Fruit fly (Drosophila melanogaster) whole organism, prepupa: ENCODE measurements around the gene Bacc.

ENCODE experiments used
- Blimp-1 ChIP-seq: fragments of 200-800 bp; sonication (Bioruptor generic); optimal IDR thresholded peaks from 3 replicates; lab custom pipeline; 2017; ENCODE audit warnings: missing biosample characterization, missing genetic modification characterization, mild to moderate bottlenecking, moderate library complexity, missing genetic modification reagents
- CG10631 ChIP-seq: fragments of 200-800 bp; sonication (Bioruptor generic); optimal IDR thresholded peaks from 2 replicates; lab custom pipeline; 2016; ENCODE audit warnings: missing biosample characterization, missing genetic modification characterization
- CG10669 ChIP-seq: fragments of 200-800 bp; sonication (Bioruptor generic); optimal IDR thresholded peaks from 3 replicates; lab custom pipeline; 2018; ENCODE audit warnings: missing biosample characterization, mild to moderate bottlenecking, missing genetic modification characterization, moderate library complexity
- CG11762 ChIP-seq: fragments of 200-800 bp; sonication (Bioruptor generic); optimal IDR thresholded peaks from 3 replicates; lab custom pipeline; 2016; ENCODE audit warnings: missing biosample characterization, missing genetic modification characterization; ENCODE audit not compliant: insufficient read depth
- CG15336 ChIP-seq: fragments of 200-800 bp; sonication (Bioruptor generic); IDR thresholded peaks from 2 replicates; pipeline ENCODE4 v1.3.6; 2022; ENCODE audit warnings: missing biosample characterization, missing genetic modification characterization
- CG1621 ChIP-seq: fragments of 200-800 bp; sonication (Bioruptor generic); optimal IDR thresholded peaks from 3 replicates; lab custom pipeline; 2018; ENCODE audit warnings: missing biosample characterization, mild to moderate bottlenecking, missing genetic modification characterization
- CG16779 ChIP-seq: fragments of 200-800 bp; sonication (Bioruptor generic); optimal IDR thresholded peaks from 3 replicates; lab custom pipeline; 2017; ENCODE audit warnings: missing biosample characterization, mild to moderate bottlenecking, missing genetic modification characterization
- CG3032 ChIP-seq: fragments of 200-800 bp; optimal IDR thresholded peaks from 2 replicates; lab custom pipeline; 2019; ENCODE audit warnings: missing biosample characterization, mild to moderate bottlenecking, missing genetic modification characterization, moderate library complexity
- CG31627 ChIP-seq: fragments of 200-800 bp; sonication (Bioruptor generic); optimal IDR thresholded peaks from 3 replicates; lab custom pipeline; 2016; ENCODE audit warnings: missing biosample characterization, missing genetic modification characterization
- CG32006 ChIP-seq: fragments of 200-800 bp; sonication (Bioruptor generic); optimal IDR thresholded peaks from 3 replicates; lab custom pipeline; 2017; ENCODE audit warnings: missing biosample characterization, mild to moderate bottlenecking, missing genetic modification characterization
- CG34406 ChIP-seq: fragments of 200-800 bp; sonication (Bioruptor generic); optimal IDR thresholded peaks from 3 replicates; lab custom pipeline; 2016; ENCODE audit warnings: missing biosample characterization, missing genetic modification characterization
- CG3919 ChIP-seq: fragments of 200-800 bp; sonication (Bioruptor generic); optimal IDR thresholded peaks from 3 replicates; lab custom pipeline; 2016; ENCODE audit warnings: missing biosample characterization, missing genetic modification characterization
- CG4318 ChIP-seq: fragments of 200-800 bp; sonication (Bioruptor generic); optimal IDR thresholded peaks from 3 replicates; lab custom pipeline; 2017; ENCODE audit warnings: missing biosample characterization, mild to moderate bottlenecking, missing genetic modification characterization
- CG6163 ChIP-seq: fragments of 200-800 bp; sonication (Bioruptor generic); IDR thresholded peaks from 3 replicates; pipeline ENCODE4 v1.3.6; 2022; ENCODE audit warnings: missing biosample characterization, missing genetic modification characterization
- CG6276 ChIP-seq: fragments of 200-800 bp; sonication (Bioruptor generic); optimal IDR thresholded peaks from 2 replicates; lab custom pipeline; 2017; ENCODE audit warnings: missing biosample characterization, mild to moderate bottlenecking, missing genetic modification characterization
- CG6808 ChIP-seq: fragments of 200-800 bp; sonication (Bioruptor generic); optimal IDR thresholded peaks from 3 replicates; lab custom pipeline; 2017; ENCODE audit warnings: missing biosample characterization, missing genetic modification characterization, mild to moderate bottlenecking, moderate library complexity, missing genetic modification reagents
- CG6854 ChIP-seq: fragments of 200-800 bp; sonication (Bioruptor generic); optimal IDR thresholded peaks from 2 replicates; lab custom pipeline; 2017; ENCODE audit warnings: missing biosample characterization, mild to moderate bottlenecking, missing genetic modification characterization
- CG7368 ChIP-seq: fragments of 200-800 bp; sonication (Bioruptor generic); optimal IDR thresholded peaks from 3 replicates; lab custom pipeline; 2016; ENCODE audit warnings: missing biosample characterization, missing genetic modification characterization
- CG8119 ChIP-seq: fragments of 200-800 bp; sonication (Bioruptor generic); IDR thresholded peaks from 3 replicates; pipeline ENCODE4 v1.3.6; 2022; ENCODE audit warnings: missing biosample characterization, missing genetic modification characterization
- CG8632 ChIP-seq: fragments of 200-800 bp; sonication (Bioruptor generic); optimal IDR thresholded peaks from 3 replicates; lab custom pipeline; 2016; ENCODE audit warnings: missing biosample characterization, missing genetic modification characterization
- CG9139 ChIP-seq: fragments of 200-800 bp; sonication (Bioruptor generic); optimal IDR thresholded peaks from 3 replicates; lab custom pipeline; 2017; ENCODE audit warnings: missing biosample characterization, mild to moderate bottlenecking, missing genetic modification characterization
- Eip75B ChIP-seq: fragments of 200-800 bp; sonication (Bioruptor generic); optimal IDR thresholded peaks from 3 replicates; lab custom pipeline; 2016; ENCODE audit warnings: missing biosample characterization, missing genetic modification characterization
- Eip78C ChIP-seq: fragments of 200-800 bp; sonication (Bioruptor generic); peaks from one replicate; lab custom pipeline; 2016; ENCODE audit warnings: missing biosample characterization, missing genetic modification characterization
- Eip93F ChIP-seq: fragments of 200-800 bp; sonication (Bioruptor generic); optimal IDR thresholded peaks from 2 replicates; lab custom pipeline; 2016; ENCODE audit warnings: missing biosample characterization, mild to moderate bottlenecking, missing genetic modification characterization
- Ets21C ChIP-seq: fragments of 200-800 bp; sonication (Bioruptor generic); optimal IDR thresholded peaks from 3 replicates; lab custom pipeline; 2016; ENCODE audit warnings: missing biosample characterization, missing genetic modification characterization
- Ets96B ChIP-seq: fragments of 200-800 bp; optimal IDR thresholded peaks from 2 replicates; lab custom pipeline; 2019; ENCODE audit warnings: missing biosample characterization, mild to moderate bottlenecking, missing genetic modification characterization, moderate library complexity
- Hr38 ChIP-seq: sonication (Bioruptor generic); optimal IDR thresholded peaks from 2 replicates; lab custom pipeline; 2016; ENCODE audit warnings: missing biosample characterization, missing genetic modification characterization
- Hr4 ChIP-seq: fragments of 200-800 bp; sonication (Bioruptor generic); optimal IDR thresholded peaks from 3 replicates; lab custom pipeline; 2016; ENCODE audit warnings: missing biosample characterization, missing genetic modification characterization
- Lpt ChIP-seq: fragments of 200-800 bp; sonication (Bioruptor generic); optimal IDR thresholded peaks from 3 replicates; lab custom pipeline; 2016; ENCODE audit warnings: missing biosample characterization, missing genetic modification characterization
- Met ChIP-seq: fragments of 200-800 bp; sonication (Bioruptor generic); optimal IDR thresholded peaks from 3 replicates; lab custom pipeline; 2016; ENCODE audit warnings: missing biosample characterization, missing genetic modification characterization
- Smox ChIP-seq: fragments of 200-800 bp; sonication (Bioruptor generic); optimal IDR thresholded peaks from 3 replicates; lab custom pipeline; 2016; ENCODE audit warnings: missing biosample characterization, missing genetic modification characterization
- Sox14 ChIP-seq: fragments of 200-800 bp; sonication (Bioruptor generic); optimal IDR thresholded peaks from 3 replicates; lab custom pipeline; 2016; ENCODE audit warnings: missing biosample characterization, missing genetic modification characterization
- Sox15 ChIP-seq: fragments of 200-800 bp; sonication (Bioruptor generic); optimal IDR thresholded peaks from 3 replicates; lab custom pipeline; 2016; ENCODE audit warnings: missing biosample characterization, missing genetic modification characterization
- acj6 ChIP-seq: fragments of 200-800 bp; sonication (Bioruptor generic); optimal IDR thresholded peaks from 3 replicates; lab custom pipeline; 2016; ENCODE audit warnings: missing biosample characterization, missing genetic modification characterization
- cyc ChIP-seq: fragments of 200-800 bp; sonication (Bioruptor generic); optimal IDR thresholded peaks from 3 replicates; lab custom pipeline; 2016; ENCODE audit warnings: missing biosample characterization, missing genetic modification characterization
- dac ChIP-seq: fragments of 200-800 bp; sonication (Bioruptor generic); optimal IDR thresholded peaks from 2 replicates; lab custom pipeline; 2017; ENCODE audit warnings: missing biosample characterization, mild to moderate bottlenecking, missing genetic modification characterization
- dsx ChIP-seq: fragments of 200-800 bp; optimal IDR thresholded peaks from 3 replicates; lab custom pipeline; 2019; ENCODE audit warnings: missing biosample characterization, mild to moderate bottlenecking, missing genetic modification characterization, moderate library complexity; ENCODE audit not compliant: poor library complexity, severe bottlenecking
- eg ChIP-seq: fragments of 200-800 bp; sonication (Bioruptor generic); IDR thresholded peaks from 3 replicates; pipeline ENCODE4 v1.3.6; 2022; ENCODE audit warnings: missing biosample characterization, missing genetic modification characterization
- fd59A ChIP-seq: fragments of 200-800 bp; sonication (Bioruptor generic); optimal IDR thresholded peaks from 2 replicates; lab custom pipeline; 2017; ENCODE audit warnings: missing biosample characterization, mild to moderate bottlenecking, missing genetic modification characterization, missing genetic modification reagents
- fkh ChIP-seq: fragments of 200-800 bp; sonication (Bioruptor generic); optimal IDR thresholded peaks from 3 replicates; lab custom pipeline; 2017; ENCODE audit warnings: missing biosample characterization, mild to moderate bottlenecking, missing genetic modification characterization, moderate library complexity
- net ChIP-seq: fragments of 200-800 bp; sonication (Bioruptor generic); optimal IDR thresholded peaks from 3 replicates; lab custom pipeline; 2016; ENCODE audit warnings: missing biosample characterization, missing genetic modification characterization
- pdm3 ChIP-seq: fragments of 200-800 bp; sonication (Bioruptor generic); optimal IDR thresholded peaks from 3 replicates; lab custom pipeline; 2016; ENCODE audit warnings: missing biosample characterization, missing genetic modification characterization
- salr ChIP-seq, 2 experiments: fragments of 200-800 bp; sonication (Bioruptor generic); optimal IDR thresholded peaks; 3 replicates each; lab custom pipeline; 2016 to 2018; ENCODE audit warnings: missing biosample characterization in 2 of 2, missing genetic modification characterization in 2 of 2, mild to moderate bottlenecking in 1 of 2
- spab ChIP-seq: fragments of 200-800 bp; sonication (Bioruptor generic); optimal IDR thresholded peaks from 2 replicates; lab custom pipeline; 2017; ENCODE audit warnings: missing biosample characterization, mild to moderate bottlenecking, missing genetic modification characterization, missing genetic modification reagents
- ss ChIP-seq, 2 experiments: fragments of 200-800 bp; sonication (Bioruptor generic); optimal IDR thresholded peaks; 2 replicates in 1 of 2; 3 replicates in 1 of 2; lab custom pipeline; 2017 to 2018; ENCODE audit warnings: mild to moderate bottlenecking in 2 of 2, missing biosample characterization in 2 of 2, missing genetic modification characterization in 2 of 2, moderate library complexity in 1 of 2
- svp ChIP-seq: fragments of 200-800 bp; sonication (Bioruptor generic); peaks from one replicate; lab custom pipeline; 2016; ENCODE audit warnings: missing biosample characterization, missing genetic modification characterization
- topi ChIP-seq: fragments of 200-800 bp; sonication (Bioruptor generic); optimal IDR thresholded peaks from 3 replicates; lab custom pipeline; 2016; ENCODE audit warnings: missing biosample characterization, missing genetic modification characterization

The Bacc gene

dm6 chr2L:2754437-2755322, 2.4 kb downstream of the Bacc start (continued):
- peak; percentile 74 for TF ChIP-seq CG7368 (GFP tag; lab: Kevin White, UChicago)
- TF ChIP-seq ss (GFP tag; optimal IDR thresholded peaks at IDR 0.05; lab: Kevin White, UChicago): peak; percentile 80 to 88
- peak; percentile 84 for TF ChIP-seq fd59A (GFP tag; lab: Kevin White, UChicago)
- TF ChIP-seq spab: peak; percentile 89
- peak; percentile 92 for TF ChIP-seq CG4318 (GFP tag; lab: Kevin White, UChicago)
- TF ChIP-seq CG10669: peak; percentile 92
- TF ChIP-seq CG6163 (GFP tag; lab: Robert Waterston, UW): no peak
- TF ChIP-seq CG8119: no peak
- no peak for TF ChIP-seq CG15336 (GFP tag; lab: Robert Waterston, UW)
- TF ChIP-seq CG1621 (tag; lab: Kevin White, UChicago): peak; percentile 80
- peak; percentile 92 for TF ChIP-seq Met (GFP tag; lab: Kevin White, UChicago)
- peak; percentile 92 for TF ChIP-seq Eip75B (GFP tag; lab: Kevin White, UChicago)
- peak; percentile 69 for TF ChIP-seq CG9139 (GFP tag; lab: Kevin White, UChicago)
- TF ChIP-seq net (GFP tag; lab: Kevin White, UChicago): peak; percentile 91
- TF ChIP-seq CG6808 (GFP tag; lab: Kevin White, UChicago): peak; percentile 90

- TF ChIP-seq fkh (no peak), Hr4 (GFP tag; lab: Kevin White, UChicago) (no peak), salr (GFP tag; optimal IDR thresholded peaks at IDR 0.05; lab: Kevin White, UChicago) (no peak), CG7368 (GFP tag; lab: Kevin White, UChicago) (no peak), pdm3 (GFP tag; lab: Kevin White, UChicago) (no peak), Eip75B (GFP tag; lab: Kevin White, UChicago) (no peak), CG6276 (GFP tag; lab: Kevin White, UChicago) (no peak), Ets21C (GFP tag; lab: Kevin White, UChicago) (no peak), CG6854 (peak; percentile 83), CG3919 (no peak), Eip93F (GFP tag; lab: Kevin White, UChicago) (no peak), Sox14 (GFP tag; lab: Kevin White, UChicago) (no peak), CG10669 (no peak), CG31627 (GFP tag; lab: Kevin White, UChicago) (no peak), CG6163 (GFP tag; lab: Robert Waterston, UW) (no peak), acj6 (GFP tag; lab: Kevin White, UChicago) (no peak), Sox15 (GFP tag; lab: Kevin White, UChicago) (no peak), ss (GFP tag; optimal IDR thresholded peaks at IDR 0.05; lab: Kevin White, UChicago) (peak; percentile 71 to 76), topi (GFP tag; lab: Kevin White, UChicago) (no peak), Smox (GFP tag; lab: Kevin White, UChicago) (no peak), dsx (GFP tag; lab: Kevin White, UChicago) (peak; percentile 10), cyc (GFP tag; lab: Kevin White, UChicago) (no peak), CG34406 (GFP tag; lab: Kevin White, UChicago) (no peak), CG4318 (GFP tag; lab: Kevin White, UChicago) (no peak), Blimp-1 (GFP tag; lab: Kevin White, UChicago) (no peak), CG6808 (GFP tag; lab: Kevin White, UChicago) (peak; percentile 48), Hr38 (GFP tag; lab: Kevin White, UChicago) (no peak), CG11762 (GFP tag; lab: Kevin White, UChicago) (peak; percentile 11), CG3032 (tag; lab: Kevin White, UChicago) (no peak), Eip78C (GFP tag; lab: Kevin White, UChicago) (peak; percentile 61), CG15336 (GFP tag; lab: Robert Waterston, UW) (no peak), CG32006 (GFP tag; lab: Kevin White, UChicago) (no peak), Ets96B (tag; lab: Kevin White, UChicago) (no peak), Lpt (GFP tag; lab: Kevin White, UChicago) (peak; percentile 76), dac (GFP tag; lab: Kevin White, UChicago) (no peak), CG10631 (GFP tag; lab: Kevin White, UChicago) (no peak), CG1621 (tag; lab: Kevin White, UChicago) (peak; percentile 32), eg (no peak), CG8632 (GFP tag; lab: Kevin White, UChicago) (peak; percentile 19), svp (GFP tag; lab: Kevin White, UChicago) (no peak), CG16779 (tag; lab: Kevin White, UChicago) (peak; percentile 72)
Observed at dm6 chr2L:2755323-2755695, 3.1 kb downstream of the Bacc start.
